Worm (Caenorhabditis elegans): ENCODE data around the gene T05A8.2.

ce11 chrII:2749595-2750048 is 38.8 kb upstream of the T05A8.2 start, which contains the start of gene F29A7.4:
- TF ChIP-seq unc-39 (tag; optimal IDR thresholded peaks at IDR 0.05): no peak
- no peak for TF ChIP-seq snpc-4 (tag; optimal IDR thresholded peaks at IDR 0.05)
- no peak for TF ChIP-seq nhr-28 (tag; optimal IDR thresholded peaks at IDR 0.05)
- TF ChIP-seq nhr-237 (tag; optimal IDR thresholded peaks at IDR 0.05): no peak
- no peak for TF ChIP-seq ztf-11 (tag; optimal IDR thresholded peaks at IDR 0.05)
- no peak for TF ChIP-seq bed-3 (GFP tag; optimal IDR thresholded peaks at IDR 0.05)
- no peak for TF ChIP-seq pha-4 (tag; optimal IDR thresholded peaks at IDR 0.05)
- no peak for TF ChIP-seq mep-1 (tag; optimal IDR thresholded peaks at IDR 0.05)

All from whole organism, mixed stage, embryonic.